Worm (Caenorhabditis elegans) whole organism, late embryonic: ENCODE measurements around the gene M106.7.

ENCODE experiments used
- ama-1 ChIP-seq: fragments of 150-350 bp; optimal IDR thresholded peaks from 2 replicates; lab custom pipeline; 2014
- ceh-30 ChIP-seq: fragments of 150-350 bp; optimal IDR thresholded peaks from 2 replicates; lab custom pipeline; 2014; ENCODE audit warnings: missing biosample characterization, missing genetic modification characterization
- fkh-10 ChIP-seq: fragments of 150-350 bp; optimal IDR thresholded peaks from 2 replicates; lab custom pipeline; 2014; ENCODE audit warnings: missing biosample characterization, missing genetic modification reagents, missing genetic modification characterization
- madf-2 ChIP-seq: sonication (generic microtip); optimal IDR thresholded peaks from 2 replicates; lab custom pipeline; 2017; ENCODE audit warnings: missing genetic modification characterization, missing compliant biosample characterization
- nhr-11 ChIP-seq: fragments of 150-350 bp; optimal IDR thresholded peaks from 2 replicates; lab custom pipeline; 2014; ENCODE audit warnings: missing biosample characterization, missing genetic modification characterization
- zip-5 ChIP-seq: sonication (generic microtip); optimal IDR thresholded peaks from 2 replicates; lab custom pipeline; 2016; ENCODE audit warnings: missing genetic modification characterization, missing compliant biosample characterization

DNA sequence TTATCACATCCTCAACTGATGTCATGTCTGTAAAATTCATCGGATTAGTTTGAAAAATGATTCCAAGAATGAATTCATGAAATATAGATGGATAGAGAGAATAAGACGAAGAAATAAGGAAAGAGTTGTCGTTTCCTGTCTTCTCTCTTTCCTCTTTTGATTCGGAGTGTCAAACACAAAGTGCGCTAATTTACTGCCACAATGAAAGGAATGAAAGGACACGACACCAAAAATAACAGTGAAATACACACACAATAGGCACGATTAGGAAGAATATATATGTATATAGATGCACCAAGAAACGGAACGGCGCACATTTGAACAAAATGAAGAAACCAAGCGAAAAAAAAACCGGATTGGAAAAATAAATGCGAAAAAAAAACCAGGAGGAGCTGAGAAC lies 27.9 kb downstream of the M106.7 start, which contains the start of gene VM106R.1:
- no peak for TF ChIP-seq fkh-10 (GFP tag; lab: Kevin White, UChicago)
- no peak for TF ChIP-seq madf-2
- no peak for TF ChIP-seq ama-1
- no peak for TF ChIP-seq ceh-30 (tag; lab: Kevin White, UChicago)
- TF ChIP-seq nhr-11 (tag; lab: Kevin White, UChicago) = no peak
- no peak for TF ChIP-seq zip-5 (tag; lab: Kevin White, UChicago)
